Worm (Caenorhabditis elegans): ENCODE results near the gene srh-59.
A peak's percentile ranks its signal among the peaks of the same experiment; 100 is the strongest.

The srh-59 gene

DNA sequence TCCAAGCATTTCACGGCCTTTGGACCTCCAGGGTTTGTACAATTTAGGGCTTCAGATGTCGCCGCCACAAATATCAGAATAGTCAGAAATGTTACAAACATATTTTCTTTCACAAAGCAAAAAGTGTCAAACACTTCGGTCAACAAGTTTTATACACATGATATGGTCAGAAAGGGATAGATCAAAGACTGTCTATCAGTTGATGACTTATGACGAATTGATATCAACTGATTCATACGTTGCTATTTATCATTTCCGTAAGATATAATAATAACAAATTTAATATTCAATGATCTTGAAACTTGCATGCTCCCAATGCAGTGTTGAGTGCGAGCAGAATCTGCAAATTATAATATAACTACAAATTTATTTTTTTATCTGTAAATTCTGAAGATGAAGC lies 21.3 kb upstream of the srh-59 start, which contains the start of gene W10G11.1:
Gene W10G11.1, minus strand, starts transcription at position 101 of the 400 bp plus-strand sequence.
- TF ChIP-seq nhr-25 (tag; optimal IDR thresholded peaks at IDR 0.05) (no peak), lin-39 (tag; optimal IDR thresholded peaks at IDR 0.05) (no peak), mab-5 (tag; optimal IDR thresholded peaks at IDR 0.05) (no peak), R02D3.7 (tag; optimal IDR thresholded peaks at IDR 0.05) (no peak), mbf-1 (tag; optimal IDR thresholded peaks at IDR 0.05) (no peak), F13H6.1 (tag; optimal IDR thresholded peaks at IDR 0.05) (no peak), nhr-11 (tag; optimal IDR thresholded peaks at IDR 0.05) (no peak), sma-9 (GFP tag; optimal IDR thresholded peaks at IDR 0.05) (no peak), sma-9 (tag; optimal IDR thresholded peaks at IDR 0.05) (no peak), nhr-21 (tag; optimal IDR thresholded peaks at IDR 0.05) (no peak), snpc-4 (tag; optimal IDR thresholded peaks at IDR 0.05) (no peak), ceh-16 (tag; optimal IDR thresholded peaks at IDR 0.05) (no peak), unc-39 (tag; optimal IDR thresholded peaks at IDR 0.05) (no peak), Y55F3AM.14 (GFP tag; optimal IDR thresholded peaks at IDR 0.05) (no peak), lin-13 (GFP tag; optimal IDR thresholded peaks at IDR 0.05) (no peak), nhr-12 (tag; optimal IDR thresholded peaks at IDR 0.05) (no peak), ceh-82 (tag; optimal IDR thresholded peaks at IDR 0.05) (no peak), C34F6.9 (tag; optimal IDR thresholded peaks at IDR 0.05) (no peak), nhr-6 (tag; optimal IDR thresholded peaks at IDR 0.05) (no peak)

DNA sequence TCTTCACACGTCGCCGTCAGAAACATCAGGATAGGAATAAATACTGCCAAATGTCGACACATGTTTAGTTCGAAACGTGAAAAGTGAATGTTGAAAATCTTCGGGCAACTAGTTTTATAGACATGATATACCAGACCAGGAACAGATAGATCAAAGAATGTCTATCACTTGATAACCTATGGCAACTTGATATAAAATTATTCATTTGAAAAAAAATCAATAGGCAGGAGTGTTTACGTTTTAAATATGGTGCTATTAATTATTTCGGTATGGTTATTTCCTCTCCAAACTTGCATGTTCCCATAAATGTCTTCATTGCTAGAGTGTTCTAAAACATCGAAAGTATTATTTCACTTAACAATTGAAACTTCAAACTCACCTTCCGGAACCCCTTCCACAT lies 20.3 kb upstream of the srh-59 start, which contains the start of gene W10G11.2:
Gene W10G11.2, minus strand, starts transcription at position 101 of the 400 bp plus-strand sequence.
- TF ChIP-seq nhr-25 (tag; optimal IDR thresholded peaks at IDR 0.05) (no peak), nhr-6 (tag; optimal IDR thresholded peaks at IDR 0.05) (no peak), lin-11 (tag; optimal IDR thresholded peaks at IDR 0.05) (no peak), mab-5 (tag; optimal IDR thresholded peaks at IDR 0.05) (no peak)

DNA sequence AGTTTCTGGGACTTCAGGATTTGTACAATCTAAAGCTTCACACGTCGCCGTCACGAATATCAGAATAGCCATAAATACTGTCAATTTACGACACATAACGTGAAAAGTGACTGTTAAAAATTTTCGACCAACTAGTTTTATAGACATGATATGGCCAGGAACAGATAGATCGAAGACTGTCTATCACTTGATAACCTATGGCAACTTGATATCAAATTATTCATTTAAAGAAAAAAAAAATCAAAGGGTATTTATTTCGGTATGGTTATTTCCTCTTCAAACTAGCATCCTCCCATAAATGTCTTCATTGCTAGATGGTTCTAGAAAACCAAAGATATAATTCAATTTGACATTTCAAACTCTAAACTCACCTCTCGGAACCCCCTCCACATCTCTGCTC lies 19.4 kb upstream of the srh-59 start, which contains the start of gene W10G11.3:
Gene W10G11.3, minus strand, starts transcription at position 101 of the 400 bp plus-strand sequence.
- no peak for TF ChIP-seq lin-39 (tag; optimal IDR thresholded peaks at IDR 0.05)
- no peak for TF ChIP-seq mbf-1 (tag; optimal IDR thresholded peaks at IDR 0.05)
- no peak for TF ChIP-seq ama-1 (optimal IDR thresholded peaks at IDR 0.05)
- no peak for TF ChIP-seq nhr-10 (tag; optimal IDR thresholded peaks at IDR 0.05)
- TF ChIP-seq R02D3.7 (tag; optimal IDR thresholded peaks at IDR 0.05) = no peak
- TF ChIP-seq ztf-1 (GFP tag; conservative IDR thresholded peaks at IDR 0.05) = no peak
- TF ChIP-seq crh-2 (tag; optimal IDR thresholded peaks at IDR 0.05) = no peak
- no peak for TF ChIP-seq unc-39 (tag; optimal IDR thresholded peaks at IDR 0.05)
- TF ChIP-seq blmp-1 (tag; optimal IDR thresholded peaks at IDR 0.05; ENCODE audit: insufficient read depth) = no peak
- TF ChIP-seq C34F6.9 (tag; optimal IDR thresholded peaks at IDR 0.05) = no peak
- no peak for TF ChIP-seq nhr-12 (tag; optimal IDR thresholded peaks at IDR 0.05)
- TF ChIP-seq unc-62 (GFP tag; optimal IDR thresholded peaks at IDR 0.05) = no peak
- no peak for TF ChIP-seq nhr-11 (tag; optimal IDR thresholded peaks at IDR 0.05)

DNA sequence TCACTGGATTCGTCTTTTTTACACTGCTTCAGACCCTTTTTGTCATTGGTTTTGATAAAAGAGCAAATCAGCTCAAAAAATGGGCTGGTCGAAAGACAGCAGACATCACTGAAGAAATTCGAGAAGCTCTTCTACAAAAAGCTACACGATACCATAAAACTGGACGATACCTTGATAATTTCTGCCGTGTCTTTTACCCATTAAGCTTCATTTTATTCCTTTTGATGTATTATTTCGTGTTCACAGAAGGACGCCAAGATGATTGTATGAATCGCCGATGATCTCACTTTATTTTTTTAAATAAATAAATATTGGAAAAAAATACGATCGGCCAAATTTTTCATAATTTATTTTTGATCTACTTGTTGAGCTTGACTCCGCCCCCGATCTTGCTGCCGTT lies 14.8 kb upstream of the srh-59 start:
- TF ChIP-seq alr-1 (tag; optimal IDR thresholded peaks at IDR 0.05) = no peak
- no peak for TF ChIP-seq zag-1 (tag; optimal IDR thresholded peaks at IDR 0.05)
- TF ChIP-seq sem-4 (tag; optimal IDR thresholded peaks at IDR 0.05) = no peak
- no peak for TF ChIP-seq gmeb-1 (tag; optimal IDR thresholded peaks at IDR 0.05)
- TF ChIP-seq nhr-129 (tag; optimal IDR thresholded peaks at IDR 0.05) = no peak
- no peak for TF ChIP-seq mdl-1 (tag; optimal IDR thresholded peaks at IDR 0.05)
- TF ChIP-seq nhr-25 (tag; optimal IDR thresholded peaks at IDR 0.05) = no peak
- TF ChIP-seq ceh-16 (tag; optimal IDR thresholded peaks at IDR 0.05) = no peak

DNA sequence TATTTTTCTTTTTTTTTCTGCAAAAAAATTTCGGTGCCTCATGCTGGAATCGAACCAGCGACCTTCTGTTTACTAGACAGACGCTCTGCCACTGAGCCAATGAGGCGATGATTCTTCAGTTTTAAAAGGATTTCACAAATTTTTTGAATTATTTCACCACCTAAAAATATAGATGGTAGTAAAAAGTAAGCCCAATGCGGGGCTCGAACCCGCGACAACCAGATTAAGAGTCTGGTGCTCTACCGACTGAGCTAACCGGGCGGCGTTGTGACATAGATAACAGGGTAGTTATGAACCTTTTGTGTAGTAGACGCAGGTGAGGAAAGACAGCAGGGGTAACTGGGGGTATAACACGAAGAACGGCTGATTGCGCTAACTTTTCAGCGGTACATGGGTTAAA lies 14.3 kb upstream of the srh-59 start:
- TF ChIP-seq gmeb-1 (tag; optimal IDR thresholded peaks at IDR 0.05) (peak; percentile 39), sma-3 (GFP tag; optimal IDR thresholded peaks at IDR 0.05) (peak; percentile 22)

DNA sequence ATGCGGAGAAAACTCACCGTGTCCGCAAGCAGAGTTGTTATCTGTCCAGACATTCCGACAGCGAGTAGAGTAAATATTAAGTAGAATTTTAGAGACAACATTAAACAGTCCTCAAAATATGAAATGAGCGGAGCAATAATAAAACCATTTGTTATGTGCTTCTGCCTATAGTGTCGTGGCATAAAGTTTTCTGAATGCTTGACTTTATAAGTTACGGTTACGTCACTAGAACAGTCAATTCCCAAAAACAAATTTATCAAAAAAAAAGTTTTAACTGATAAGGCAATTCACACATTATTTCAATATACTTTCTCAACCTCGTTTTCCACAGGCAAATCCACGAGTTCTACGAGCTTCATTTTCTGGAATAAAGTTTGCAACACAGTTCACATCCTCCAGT lies 12.7 kb upstream of the srh-59 start, which contains the start of gene clec-127:
Gene clec-127, minus strand, starts transcription at position 101 of the 400 bp plus-strand sequence.
- no peak for TF ChIP-seq ceh-16 (tag; optimal IDR thresholded peaks at IDR 0.05)
- no peak for TF ChIP-seq fos-1 (tag; optimal IDR thresholded peaks at IDR 0.05)
- TF ChIP-seq unc-39 (tag; optimal IDR thresholded peaks at IDR 0.05) = no peak
- no peak for TF ChIP-seq peb-1 (tag; optimal IDR thresholded peaks at IDR 0.05)
- no peak for TF ChIP-seq aly-2 (tag; optimal IDR thresholded peaks at IDR 0.05)
- TF ChIP-seq dmd-4 (tag; optimal IDR thresholded peaks at IDR 0.05) = no peak
- no peak for TF ChIP-seq unc-55 (GFP tag; optimal IDR thresholded peaks at IDR 0.05)
- no peak for TF ChIP-seq nhr-129 (tag; optimal IDR thresholded peaks at IDR 0.05)
- no peak for TF ChIP-seq C34F6.9 (tag; optimal IDR thresholded peaks at IDR 0.05)
- no peak for TF ChIP-seq nhr-21 (tag; optimal IDR thresholded peaks at IDR 0.05)
- no peak for TF ChIP-seq mab-5 (tag; optimal IDR thresholded peaks at IDR 0.05)
- TF ChIP-seq nhr-23 (tag; optimal IDR thresholded peaks at IDR 0.05) = no peak
- TF ChIP-seq nhr-25 (tag; optimal IDR thresholded peaks at IDR 0.05) = no peak
- no peak for TF ChIP-seq mdl-1 (tag; optimal IDR thresholded peaks at IDR 0.05)

Measured in whole organism, L2 larva.